Worm (Caenorhabditis elegans) whole organism, late embryonic: ENCODE data around the gene R13D7.2.

Experiments
- ama-1 ChIP-seq: fragments of 150-350 bp; optimal IDR thresholded peaks from 2 replicates; lab custom pipeline; 2014
- ceh-31 ChIP-seq: sonication (generic microtip); optimal IDR thresholded peaks from 2 replicates; lab custom pipeline; 2016; ENCODE audit warnings: missing genetic modification characterization, missing compliant biosample characterization
- ceh-6 ChIP-seq: fragments of 200-800 bp; sonication (Bioruptor generic); optimal IDR thresholded peaks from 2 replicates; lab custom pipeline; 2018; ENCODE audit warnings: mild to moderate bottlenecking, missing genetic modification characterization, missing compliant biosample characterization
- ceh-9 ChIP-seq: sonication (generic microtip); optimal IDR thresholded peaks from 2 replicates; lab custom pipeline; 2016; ENCODE audit warnings: mild to moderate bottlenecking, missing genetic modification characterization, inconsistent platforms, missing compliant biosample characterization
- dmd-4 ChIP-seq: sonication (generic microtip); optimal IDR thresholded peaks from 2 replicates; lab custom pipeline; 2016; ENCODE audit warnings: borderline replicate concordance, missing genetic modification characterization, missing compliant biosample characterization
- dve-1 ChIP-seq: sonication (generic microtip); optimal IDR thresholded peaks from 2 replicates; lab custom pipeline; 2017; ENCODE audit warnings: antibody characterized with exemption, mild to moderate bottlenecking, missing genetic modification characterization, missing compliant biosample characterization
- elt-2 ChIP-seq: sonication (generic microtip); optimal IDR thresholded peaks from 2 replicates; lab custom pipeline; 2016; ENCODE audit warnings: missing genetic modification reagents, missing genetic modification characterization, missing compliant biosample characterization
- fkh-10 ChIP-seq: fragments of 150-350 bp; optimal IDR thresholded peaks from 2 replicates; lab custom pipeline; 2014; ENCODE audit warnings: missing biosample characterization, missing genetic modification reagents, missing genetic modification characterization
- hlh-6 ChIP-seq: sonication (generic microtip); optimal IDR thresholded peaks from 2 replicates; lab custom pipeline; 2016; ENCODE audit warnings: missing genotype, missing genetic modification characterization, missing compliant biosample characterization
- lin-11 ChIP-seq: fragments of 200-800 bp; sonication (Bioruptor generic); optimal IDR thresholded peaks from 2 replicates; lab custom pipeline; 2018; ENCODE audit warnings: mild to moderate bottlenecking, missing genetic modification characterization, missing compliant biosample characterization
- madf-2 ChIP-seq: sonication (generic microtip); optimal IDR thresholded peaks from 2 replicates; lab custom pipeline; 2017; ENCODE audit warnings: missing genetic modification characterization, missing compliant biosample characterization
- pat-9 ChIP-seq: fragments of 200-800 bp; sonication (Bioruptor generic); optimal IDR thresholded peaks from 2 replicates; lab custom pipeline; 2018; ENCODE audit warnings: mild to moderate bottlenecking, missing genetic modification characterization, moderate library complexity, missing compliant biosample characterization
- pqm-1 ChIP-seq: sonication (generic microtip); optimal IDR thresholded peaks from 2 replicates; lab custom pipeline; 2016; ENCODE audit warnings: missing genetic modification characterization, missing compliant biosample characterization
- unc-55 ChIP-seq: sonication (generic microtip); optimal IDR thresholded peaks from 2 replicates; lab custom pipeline; 2017; ENCODE audit warnings: missing biosample characterization, missing genetic modification reagents, missing genetic modification characterization

- TF ChIP-seq unc-55 (GFP tag; lab: Kevin White, UChicago) (no peak), dmd-4 (tag; lab: Kevin White, UChicago) (no peak), lin-11 (tag; lab: Kevin White, UChicago) (no peak), pat-9 (tag; lab: Kevin White, UChicago) (no peak), ceh-9 (tag; lab: Kevin White, UChicago) (no peak), madf-2 (tag; lab: Kevin White, UChicago) (no peak), ceh-6 (GFP tag; lab: Kevin White, UChicago) (no peak), ama-1 (lab: Kevin White, UChicago) (no peak), dve-1 (tag; lab: Kevin White, UChicago) (no peak), pqm-1 (tag; lab: Kevin White, UChicago) (no peak), ceh-31 (tag; lab: Kevin White, UChicago) (no peak), elt-2 (tag; lab: Kevin White, UChicago) (no peak), fkh-10 (GFP tag; lab: Kevin White, UChicago) (no peak), hlh-6 (no peak)
These were observed 3.5 kb downstream of the R13D7.2 start, which contains the start of gene F18E3.11 for ce11 chrV:7413107-7413774.
